Fruit fly (Drosophila melanogaster): ENCODE measurements around the gene sol.

sol gene

DNA sequence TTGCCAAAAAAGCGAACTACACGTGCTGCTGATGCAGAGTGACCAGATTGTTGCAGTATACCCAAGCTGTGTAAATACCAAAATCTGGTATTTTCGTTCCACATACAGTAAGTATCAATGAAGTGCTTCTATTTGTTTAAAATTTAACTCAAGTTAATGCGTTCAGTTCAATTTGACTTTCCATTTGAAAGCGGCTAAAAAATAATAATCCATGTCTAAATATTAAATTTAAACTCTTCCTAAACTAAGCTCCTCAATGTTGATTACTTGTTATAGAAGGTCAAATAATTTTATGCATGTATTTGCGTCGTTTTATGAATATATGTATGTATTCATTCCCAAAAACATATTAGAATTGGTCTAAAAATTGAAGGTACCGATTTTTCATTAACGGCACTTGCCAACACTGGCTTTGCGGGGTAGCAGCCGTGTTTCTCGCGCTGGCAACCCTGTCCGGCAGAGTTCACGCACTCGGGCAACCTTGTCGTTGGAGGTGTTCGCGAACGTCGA lies at the start of gene sol, which contains the start of gene peng:
sol (plus strand) TSS at position 481 of the 510 bp plus-strand sequence.
peng (minus strand) TSS at position 44 of the 510 bp plus-strand sequence.
- peak; percentile 56 for TF ChIP-seq CG17801 (GFP tag; optimal IDR thresholded peaks at IDR 0.05; ENCODE audit: partially characterized antibody)

- peak; percentile 82 for TF ChIP-seq CG17801 (GFP tag; optimal IDR thresholded peaks at IDR 0.05; ENCODE audit: partially characterized antibody)
Observed at dm6 chrX:21306485-21307142, 43.5 kb upstream of the sol start, which contains the start of gene Abca3. Gene Abca3, minus strand, starts transcription at chrX:21306665.

DNA sequence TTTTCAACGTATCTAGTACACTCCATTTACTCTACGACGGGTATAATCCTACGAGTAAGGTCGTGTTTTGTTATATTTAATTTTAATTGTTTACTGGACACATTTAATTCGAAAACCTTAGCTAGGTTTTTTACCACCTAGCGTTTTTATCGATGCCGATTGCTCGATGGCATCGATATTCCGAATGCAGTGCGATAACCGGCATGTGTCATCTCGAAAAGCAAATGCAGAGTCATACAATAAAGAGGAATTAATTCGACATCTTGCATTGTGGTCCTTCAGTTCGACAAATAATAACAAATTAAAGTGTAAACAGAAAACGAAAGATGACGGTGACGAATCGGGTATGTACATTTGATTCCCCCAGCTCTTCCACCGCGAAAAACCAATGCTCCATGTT lies 34.2 kb upstream of the sol start, which contains the start of gene Rpt6:
Rpt6 (plus strand) TSS at position 201 of the 400 bp plus-strand sequence.
- peak; percentile 6 for TF ChIP-seq CG17801 (GFP tag; optimal IDR thresholded peaks at IDR 0.05; ENCODE audit: partially characterized antibody)

- TF ChIP-seq CG17801 (GFP tag; optimal IDR thresholded peaks at IDR 0.05; ENCODE audit: partially characterized antibody), result no peak
Observed at dm6 chrX:21317422-21317821, 32.7 kb upstream of the sol start, which contains the start of gene CG1801. Gene CG1801, minus strand, starts transcription at chrX:21317522.

DNA sequence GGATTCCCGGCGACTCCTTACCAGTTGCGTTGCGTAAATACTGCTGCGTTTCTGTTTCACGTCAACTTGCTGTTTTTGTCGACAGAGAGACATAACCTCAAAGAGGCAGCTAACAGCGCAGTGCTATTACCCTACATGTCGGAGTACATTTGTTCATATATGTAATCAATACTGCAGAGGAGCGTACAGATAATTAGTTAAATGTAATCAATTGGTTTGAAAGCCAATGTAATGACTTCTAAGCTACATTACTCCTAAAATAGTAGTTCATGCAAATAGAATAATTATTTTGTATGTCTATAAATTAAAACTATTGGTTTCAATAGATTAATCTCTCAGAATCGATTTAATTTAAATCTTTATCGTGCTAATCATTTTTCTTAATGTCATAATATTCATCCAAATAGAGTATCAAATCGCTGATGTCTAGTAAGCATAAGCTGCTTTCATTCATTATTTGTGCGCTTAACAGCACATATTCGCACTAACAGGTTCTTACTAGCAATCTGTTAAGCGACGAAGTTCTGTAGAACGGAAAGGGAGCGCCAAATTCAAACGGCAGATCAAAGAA lies 30.8 kb upstream of the sol start, which contains the start of the genes SLIRP1 and anox:
SLIRP1 (minus strand) TSS at position 95 of the 571 bp plus-strand sequence.
anox (minus strand) TSS at position 95 of the 571 bp plus-strand sequence.
- peak; percentile 82 for TF ChIP-seq CG17801 (GFP tag; optimal IDR thresholded peaks at IDR 0.05; ENCODE audit: partially characterized antibody)

DNA sequence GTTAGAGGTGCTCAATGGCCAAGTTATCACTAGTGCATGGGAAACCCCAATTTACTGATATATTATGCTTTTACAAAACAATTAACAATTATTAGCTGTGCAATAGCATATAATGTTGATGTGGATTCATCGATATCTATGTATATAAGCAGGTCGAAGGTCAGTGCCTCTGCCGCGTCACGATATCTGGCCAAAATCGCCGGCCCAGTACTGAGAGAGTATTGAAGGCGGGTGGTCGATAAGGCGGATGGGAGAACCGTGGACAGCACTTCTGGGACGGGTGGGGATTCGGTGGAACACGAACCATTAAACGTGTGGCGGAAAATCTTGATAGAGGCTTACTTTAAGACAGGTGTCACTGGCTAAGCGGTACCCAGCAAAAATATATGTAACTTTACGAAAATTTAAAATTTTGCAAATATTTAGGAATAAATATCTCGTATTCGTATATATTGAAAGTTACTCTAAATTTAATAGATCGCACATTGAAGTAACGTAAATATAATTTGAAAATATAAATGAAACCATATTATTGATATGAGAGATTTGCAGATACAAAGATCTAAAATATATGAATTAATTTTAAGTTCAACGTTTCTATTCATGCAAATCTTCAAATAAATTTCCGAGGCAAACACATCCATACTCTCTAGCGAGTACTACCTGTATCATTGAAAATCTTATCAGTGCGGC lies 27.6 kb upstream of the sol start:
- TF ChIP-seq CG17801 (GFP tag; optimal IDR thresholded peaks at IDR 0.05; ENCODE audit: partially characterized antibody), result peak; percentile 59

DNA sequence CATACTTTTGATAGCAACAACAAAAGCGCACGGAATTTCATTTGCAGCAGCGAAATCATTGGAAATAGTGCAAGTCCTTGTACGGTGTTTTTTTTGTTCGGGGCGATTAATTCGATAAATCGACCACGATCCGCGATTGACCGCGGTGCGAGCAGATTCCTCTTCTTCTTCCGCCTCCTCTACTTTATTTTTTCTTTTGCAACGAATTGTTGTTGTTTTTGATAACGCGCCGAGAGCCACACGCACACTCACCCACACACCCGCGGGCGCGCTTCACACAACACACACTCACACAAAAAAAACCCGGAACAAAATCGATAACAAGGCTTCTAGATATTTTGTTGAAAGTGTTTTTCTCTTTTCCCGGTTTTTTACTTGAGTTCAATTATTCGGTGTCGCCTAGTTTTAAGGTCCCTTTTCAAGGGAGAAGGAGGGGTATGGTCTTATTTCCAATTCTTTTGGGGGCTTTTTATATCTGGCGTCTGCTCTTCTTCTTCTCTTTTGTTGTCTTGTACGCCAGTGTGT lies 26.8 kb upstream of the sol start:
- no peak for TF ChIP-seq CG17801 (GFP tag; optimal IDR thresholded peaks at IDR 0.05; ENCODE audit: partially characterized antibody)

dm6 chrX:21323933-21324688 lies 26.0 kb upstream of the sol start, which contains the start of the genes Dd and CG1486:
Gene Dd, minus strand, starts transcription at chrX:21324009.
Gene CG1486, plus strand, starts transcription at chrX:21324046.
- peak; percentile 50 for TF ChIP-seq CG17801 (GFP tag; optimal IDR thresholded peaks at IDR 0.05; ENCODE audit: partially characterized antibody)

DNA sequence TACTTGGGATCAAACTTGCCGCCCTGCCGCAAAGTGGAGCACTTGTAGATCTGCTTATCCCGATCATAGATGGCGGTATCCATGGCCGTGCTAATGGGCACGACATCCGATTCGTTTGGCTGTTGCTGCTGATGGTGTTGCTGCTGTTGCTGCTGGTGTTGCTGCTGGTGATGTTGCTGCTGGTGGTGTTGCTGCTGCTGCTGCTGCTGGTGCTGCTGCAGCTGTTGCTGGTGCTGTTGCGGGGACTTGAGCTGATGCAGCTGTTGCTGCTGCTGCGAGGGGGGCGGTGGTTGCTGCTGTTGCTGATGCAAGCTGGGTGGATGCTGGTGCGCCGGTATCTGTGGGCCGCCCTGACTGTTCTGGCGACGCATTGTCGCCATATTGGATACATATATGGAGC lies 16.9 kb upstream of the sol start:
- no peak for TF ChIP-seq CG17801 (GFP tag; optimal IDR thresholded peaks at IDR 0.05; ENCODE audit: partially characterized antibody)

DNA sequence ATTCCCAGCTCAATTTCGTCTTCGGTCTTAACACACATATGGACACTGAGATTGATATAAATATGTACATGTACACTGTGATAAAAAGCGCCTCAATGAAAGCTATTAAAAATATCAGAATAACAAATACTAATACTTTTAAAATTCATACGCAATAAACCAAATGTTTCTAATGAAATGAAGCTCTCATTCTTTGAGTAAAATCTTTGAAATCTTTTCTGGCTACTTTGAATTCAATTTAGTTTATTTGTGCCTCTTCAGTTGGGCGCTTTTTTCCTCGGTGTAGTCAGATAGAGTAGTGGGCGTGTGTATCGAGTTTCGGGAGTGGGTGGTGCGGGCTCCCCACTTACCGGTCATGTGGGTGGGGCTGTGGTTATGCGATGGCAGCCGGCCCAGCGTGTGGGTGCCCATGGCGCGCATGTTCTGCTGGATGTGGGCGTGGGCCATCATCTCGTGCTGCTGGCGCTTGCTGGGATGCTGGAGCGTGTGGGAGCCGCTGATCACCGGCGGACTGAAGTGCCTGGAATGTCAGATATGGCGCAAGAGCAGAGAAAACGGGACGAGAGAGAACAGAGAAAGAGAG lies 15.5 kb upstream of the sol start:
- no peak for TF ChIP-seq CG17801 (GFP tag; optimal IDR thresholded peaks at IDR 0.05; ENCODE audit: partially characterized antibody)

dm6 chrX:21337057-21337456 lies 13.0 kb upstream of the sol start:
- no peak for TF ChIP-seq CG17801 (GFP tag; optimal IDR thresholded peaks at IDR 0.05; ENCODE audit: partially characterized antibody)

- no peak for TF ChIP-seq CG17801 (GFP tag; optimal IDR thresholded peaks at IDR 0.05; ENCODE audit: partially characterized antibody)
Observed at dm6 chrX:21338153-21338552, 11.9 kb upstream of the sol start.

DNA sequence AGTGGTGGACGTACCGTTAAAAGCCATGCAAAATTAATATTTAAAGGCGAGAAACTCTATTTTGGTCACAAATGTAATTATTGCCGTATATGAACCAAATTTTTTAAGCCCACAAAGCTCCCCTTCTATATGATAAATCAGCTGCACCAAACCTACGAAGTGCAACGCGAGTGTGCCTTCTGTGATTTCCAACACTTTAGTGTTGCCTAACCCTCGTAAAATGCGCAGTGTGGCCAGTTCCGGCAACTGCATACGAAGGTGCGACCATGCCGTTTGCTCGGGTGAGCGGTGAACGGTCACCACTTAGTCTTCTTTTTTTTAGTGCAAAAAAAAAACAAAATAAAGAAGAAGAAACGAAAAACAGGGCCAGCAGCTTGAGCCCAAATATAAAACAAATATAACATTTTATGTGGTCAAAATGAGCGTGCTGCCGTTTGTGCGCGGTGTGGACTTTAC lies 10.6 kb upstream of the sol start, which contains the start of the genes tty and fliI:
tty (minus strand) TSS at position 201 of the 456 bp plus-strand sequence.
fliI (plus strand) TSS at position 266 of the 456 bp plus-strand sequence.
- peak; percentile 95 for TF ChIP-seq CG17801 (GFP tag; optimal IDR thresholded peaks at IDR 0.05; ENCODE audit: partially characterized antibody)
